Fruit fly (Drosophila melanogaster): ENCODE measurements around the gene CG10336.

The CG10336 gene

dm6 chr2L:18695404-18695804 lies 6.1 kb downstream of the CG10336 start, which contains the start of the genes CG10383 and CG10338 (continued):
- TF ChIP-seq lola (GFP tag; optimal IDR thresholded peaks at IDR 0.05) (peak in 1 of 3 experiments; percentile 60), pros (GFP tag; optimal IDR thresholded peaks at IDR 0.05) (no peak), ssp (GFP tag; IDR thresholded peaks at IDR 0.05) (peak; percentile 71), PHDP (tag; optimal IDR thresholded peaks at IDR 0.05) (peak; percentile 82), Gug (GFP tag; IDR thresholded peaks at IDR 0.05) (peak; percentile 93), CG6791 (GFP tag; IDR thresholded peaks at IDR 0.05; ENCODE audit: partially characterized antibody) (no peak), zen2 (GFP tag; IDR thresholded peaks at IDR 0.05; ENCODE audit: partially characterized antibody) (no peak), Ptx1 (GFP tag; IDR thresholded peaks at IDR 0.05) (peak; percentile 90), tup (GFP tag; optimal IDR thresholded peaks at IDR 0.05) (peak; percentile 73), Lpt (GFP tag; optimal IDR thresholded peaks at IDR 0.05) (no peak), bowl (GFP tag; IDR thresholded peaks at IDR 0.05) (peak; percentile 79), MESR4 (GFP tag; optimal IDR thresholded peaks at IDR 0.05) (peak; percentile 55), CG10366 (GFP tag; IDR thresholded peaks at IDR 0.05) (peak; percentile 89), Ravus (GFP tag; IDR thresholded peaks at IDR 0.05) (peak; percentile 65), sisA (GFP tag; IDR thresholded peaks at IDR 0.05) (peak; percentile 88), lilli (GFP tag; optimal IDR thresholded peaks at IDR 0.05) (peak; percentile 95), CG14965 (GFP tag; optimal IDR thresholded peaks at IDR 0.05; ENCODE audit: borderline replicate concordance) (peak; percentile 28), CG3847 (GFP tag; IDR thresholded peaks at IDR 0.05) (peak; percentile 86), luna (GFP tag; optimal IDR thresholded peaks at IDR 0.05) (peak; percentile 49), CG9215 (GFP tag; IDR thresholded peaks at IDR 0.05) (peak; percentile 86), cg (GFP tag; optimal IDR thresholded peaks at IDR 0.05) (no peak), her (GFP tag; optimal IDR thresholded peaks at IDR 0.05) (peak; percentile 89), D19A (tag; optimal IDR thresholded peaks at IDR 0.05) (peak; percentile 51), CG16863 (GFP tag; optimal IDR thresholded peaks at IDR 0.05) (peak; percentile 83), dmrt11E (tag; optimal IDR thresholded peaks at IDR 0.05) (peak; percentile 57), Dek (tag; optimal IDR thresholded peaks at IDR 0.05) (peak; percentile 62), Pdp1 (GFP tag; optimal IDR thresholded peaks at IDR 0.05) (peak; percentile 86 to 89), lbe (GFP tag; optimal IDR thresholded peaks at IDR 0.05) (peak; percentile 82), CG3163 (GFP tag; optimal IDR thresholded peaks at IDR 0.05) (peak; percentile 65), CG3995 (GFP tag; optimal IDR thresholded peaks at IDR 0.05) (peak; percentile 18), CG4730 (GFP tag; IDR thresholded peaks at IDR 0.05) (peak; percentile 86), bigmax (GFP tag; optimal IDR thresholded peaks at IDR 0.05) (no peak), al (GFP tag; IDR thresholded peaks at IDR 0.05) (peak; percentile 88), mirr (GFP tag; optimal IDR thresholded peaks at IDR 0.05) (peak; percentile 41), trem (tag; optimal IDR thresholded peaks at IDR 0.05) (peak; percentile 84), GATAe (GFP tag; conservative IDR thresholded peaks at IDR 0.05) (peak; percentile 83), CG12155 (GFP tag; optimal IDR thresholded peaks at IDR 0.05) (peak; percentile 92), CG10431 (GFP tag; optimal IDR thresholded peaks at IDR 0.05) (no peak), mld (GFP tag; IDR thresholded peaks at IDR 0.05; ENCODE audit: partially characterized antibody) (no peak), gce (GFP tag; IDR thresholded peaks at IDR 0.05) (peak; percentile 53; the same call in 1 of the 3 replicates), CG2116 (GFP tag; optimal IDR thresholded peaks at IDR 0.05) (peak; percentile 73), ftz-f1 (GFP tag; optimal IDR thresholded peaks at IDR 0.05) (peak; percentile 66), Oli (tag; optimal IDR thresholded peaks at IDR 0.05) (peak; percentile 73), CG7271 (tag; optimal IDR thresholded peaks at IDR 0.05) (peak; percentile 53), CG12104 (GFP tag; optimal IDR thresholded peaks at IDR 0.05) (peak; percentile 71), crol (GFP tag; IDR thresholded peaks at IDR 0.05) (peak; percentile 43; the same call in 1 of the 2 replicates), Meics (GFP tag; optimal IDR thresholded peaks at IDR 0.05) (peak; percentile 85), CG4360 (GFP tag; IDR thresholded peaks at IDR 0.05) (peak; percentile 53), sima (GFP tag; optimal IDR thresholded peaks at IDR 0.05) (no peak), Hey (tag; optimal IDR thresholded peaks at IDR 0.05) (no peak), crc (GFP tag; optimal IDR thresholded peaks at IDR 0.05) (peak; percentile 84)
